Worm (Caenorhabditis elegans) whole organism, mixed stage, embryonic: ENCODE data around the gene T07E3.3.
A peak's percentile ranks its signal among the peaks of the same experiment; 100 is the strongest.

Experiments
- M03D4.4 ChIP-seq: sonication (generic microtip); optimal IDR thresholded peaks from 2 replicates; lab custom pipeline; 2017; ENCODE audit warnings: mild to moderate bottlenecking, missing genetic modification characterization, missing compliant biosample characterization
- bed-3 ChIP-seq: fragments of 200-800 bp; sonication (Bioruptor generic); optimal IDR thresholded peaks from 3 replicates; lab custom pipeline; 2018; ENCODE audit warnings: mild to moderate bottlenecking, missing genetic modification characterization, moderate library complexity, missing compliant biosample characterization
- blmp-1 ChIP-seq: fragments of 150-350 bp; optimal IDR thresholded peaks from 2 replicates; lab custom pipeline; 2014; ENCODE audit warnings: missing biosample characterization, missing genetic modification characterization
- ceh-39 ChIP-seq: fragments of 150-350 bp; optimal IDR thresholded peaks from 2 replicates; lab custom pipeline; 2014; ENCODE audit warnings: missing biosample characterization, missing genetic modification characterization
- ceh-43 ChIP-seq: fragments of 200-800 bp; sonication (Bioruptor generic); optimal IDR thresholded peaks from 2 replicates; lab custom pipeline; 2018; ENCODE audit warnings: mild to moderate bottlenecking, missing genetic modification characterization, moderate library complexity, missing compliant biosample characterization
- ceh-83 ChIP-seq: fragments of 200-800 bp; sonication (Bioruptor generic); optimal IDR thresholded peaks from 2 replicates; lab custom pipeline; 2018; ENCODE audit warnings: mild to moderate bottlenecking, missing genetic modification characterization, missing compliant biosample characterization
- ces-1 ChIP-seq: fragments of 150-350 bp; optimal IDR thresholded peaks from 2 replicates; lab custom pipeline; 2014; ENCODE audit warnings: missing biosample characterization, missing genetic modification reagents, missing genetic modification characterization
- cnd-1 ChIP-seq: fragments of 200-800 bp; sonication (Bioruptor generic); optimal IDR thresholded peaks from 2 replicates; lab custom pipeline; 2018; ENCODE audit warnings: mild to moderate bottlenecking, missing genetic modification characterization, missing compliant biosample characterization
- drap-1 ChIP-seq: fragments of 200-800 bp; sonication (Bioruptor generic); optimal IDR thresholded peaks from 3 replicates; lab custom pipeline; 2018; ENCODE audit warnings: mild to moderate bottlenecking, missing genetic modification characterization, missing compliant biosample characterization
- elt-1 ChIP-seq: sonication (generic microtip); optimal IDR thresholded peaks from 2 replicates; lab custom pipeline; 2017; ENCODE audit warnings: missing genetic modification characterization, mild to moderate bottlenecking, missing compliant biosample characterization, antibody characterized with exemption, moderate library complexity, borderline replicate concordance; ENCODE audit not compliant: insufficient read depth
- elt-3 ChIP-seq: fragments of 150-350 bp; optimal IDR thresholded peaks from 2 replicates; lab custom pipeline; 2014; ENCODE audit warnings: missing biosample characterization, missing genetic modification characterization
- flh-1 ChIP-seq: fragments of 200-800 bp; sonication (Bioruptor generic); optimal IDR thresholded peaks from 2 replicates; lab custom pipeline; 2018; ENCODE audit warnings: mild to moderate bottlenecking, missing genetic modification characterization, moderate library complexity, missing compliant biosample characterization
- ham-2 ChIP-seq: fragments of 200-800 bp; sonication (Bioruptor generic); optimal IDR thresholded peaks from 2 replicates; lab custom pipeline; 2018; ENCODE audit warnings: mild to moderate bottlenecking, missing genetic modification characterization, missing compliant biosample characterization
- hlh-1 ChIP-seq: fragments of 150-350 bp; optimal IDR thresholded peaks from 2 replicates; lab custom pipeline; 2014; ENCODE audit warnings: missing biosample characterization, missing genetic modification reagents, missing genetic modification characterization
- lin-13 ChIP-seq: fragments of 150-350 bp; optimal IDR thresholded peaks from 2 replicates; lab custom pipeline; 2014; ENCODE audit warnings: missing biosample characterization, missing genetic modification characterization
- lin-32 ChIP-seq: fragments of 200-800 bp; sonication (Bioruptor generic); optimal IDR thresholded peaks from 2 replicates; lab custom pipeline; 2018; ENCODE audit warnings: mild to moderate bottlenecking, missing genetic modification characterization, missing compliant biosample characterization
- lsy-2 ChIP-seq: fragments of 150-350 bp; optimal IDR thresholded peaks from 2 replicates; lab custom pipeline; 2014; ENCODE audit warnings: missing biosample characterization, missing genetic modification characterization
- mab-5 ChIP-seq: fragments of 150-350 bp; optimal IDR thresholded peaks from 2 replicates; lab custom pipeline; 2014; ENCODE audit warnings: missing biosample characterization, missing genetic modification characterization
- mep-1 ChIP-seq: fragments of 150-350 bp; optimal IDR thresholded peaks from 2 replicates; lab custom pipeline; 2017; ENCODE audit warnings: missing biosample characterization, missing genetic modification reagents, missing genetic modification characterization, inconsistent platforms
- mls-2 ChIP-seq: sonication (generic microtip); optimal IDR thresholded peaks from 2 replicates; lab custom pipeline; 2016; ENCODE audit warnings: mild to moderate bottlenecking, missing genetic modification characterization, moderate library complexity, missing compliant biosample characterization
- nhr-12 ChIP-seq: fragments of 150-350 bp; optimal IDR thresholded peaks from 2 replicates; lab custom pipeline; 2014; ENCODE audit warnings: missing biosample characterization, missing genetic modification characterization
- nhr-2 ChIP-seq: fragments of 150-350 bp; optimal IDR thresholded peaks from 2 replicates; lab custom pipeline; 2014; ENCODE audit warnings: missing biosample characterization, missing genetic modification characterization
- nhr-237 ChIP-seq: fragments of 150-350 bp; optimal IDR thresholded peaks from 2 replicates; lab custom pipeline; 2014; ENCODE audit warnings: missing biosample characterization, missing genetic modification characterization
- nhr-28 ChIP-seq: fragments of 150-350 bp; optimal IDR thresholded peaks from 2 replicates; lab custom pipeline; 2014; ENCODE audit warnings: missing biosample characterization, missing genetic modification characterization
- nhr-76 ChIP-seq: sonication (generic microtip); optimal IDR thresholded peaks from 2 replicates; lab custom pipeline; 2017; ENCODE audit warnings: missing biosample characterization, missing genetic modification characterization
- pha-4 ChIP-seq: fragments of 150-350 bp; optimal IDR thresholded peaks from 2 replicates; lab custom pipeline; 2018; ENCODE audit warnings: missing biosample characterization, missing genetic modification reagents, missing genetic modification characterization
- sem-2 ChIP-seq: fragments of 200-800 bp; sonication (Bioruptor generic); optimal IDR thresholded peaks from 2 replicates; lab custom pipeline; 2018; ENCODE audit warnings: mild to moderate bottlenecking, missing genetic modification characterization, missing compliant biosample characterization
- snpc-4 ChIP-seq: fragments of 150-350 bp; optimal IDR thresholded peaks from 2 replicates; lab custom pipeline; 2014; ENCODE audit warnings: missing biosample characterization, missing genetic modification characterization
- sptf-1 ChIP-seq: sonication (generic microtip); optimal IDR thresholded peaks from 2 replicates; lab custom pipeline; 2017; ENCODE audit warnings: mild to moderate bottlenecking, missing genetic modification characterization, moderate library complexity, missing compliant biosample characterization
- tbx-8 ChIP-seq: fragments of 200-800 bp; sonication (Bioruptor generic); optimal IDR thresholded peaks from 2 replicates; lab custom pipeline; 2018; ENCODE audit warnings: mild to moderate bottlenecking, missing genetic modification characterization, moderate library complexity, missing compliant biosample characterization
- unc-120 ChIP-seq: sonication (generic microtip); optimal IDR thresholded peaks from 2 replicates; lab custom pipeline; 2017; ENCODE audit warnings: missing genetic modification characterization, missing compliant biosample characterization; ENCODE audit not compliant: poor library complexity, severe bottlenecking
- unc-39 ChIP-seq: fragments of 150-350 bp; optimal IDR thresholded peaks from 2 replicates; lab custom pipeline; 2014; ENCODE audit warnings: missing biosample characterization, missing genetic modification characterization
- unc-62 ChIP-seq: fragments of 150-350 bp; optimal IDR thresholded peaks from 2 replicates; lab custom pipeline; 2014; ENCODE audit warnings: missing biosample characterization, missing genetic modification reagents, missing genetic modification characterization
- zip-8 ChIP-seq: fragments of 150-350 bp; optimal IDR thresholded peaks from 2 replicates; lab custom pipeline; 2014; ENCODE audit warnings: missing biosample characterization, missing genetic modification characterization
- ztf-11 ChIP-seq: fragments of 150-350 bp; optimal IDR thresholded peaks from 2 replicates; lab custom pipeline; 2014; ENCODE audit warnings: missing biosample characterization, missing genetic modification characterization

Gene T07E3.3

DNA sequence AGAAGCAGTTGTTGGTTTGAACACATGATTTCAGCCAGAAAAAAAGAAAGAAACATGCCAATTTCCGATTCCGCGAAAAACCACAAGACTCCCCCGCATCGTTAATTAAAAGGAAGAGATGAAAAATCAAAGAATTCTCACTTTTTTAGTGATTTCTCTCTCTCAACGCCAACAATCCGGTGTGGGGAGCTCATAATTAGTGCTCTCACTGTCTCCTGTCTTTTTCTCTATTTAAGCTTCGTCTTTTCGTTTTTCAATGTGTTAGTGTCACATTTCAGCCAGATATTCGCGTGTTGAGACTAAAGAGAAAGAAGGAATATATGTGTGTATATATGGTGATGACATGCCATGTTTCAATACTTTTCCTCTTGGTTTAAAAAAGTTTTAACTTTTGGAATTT is 30.0 kb upstream of the T07E3.3 start:
- TF ChIP-seq mls-2 (tag; lab: Kevin White, UChicago) (no peak), M03D4.4 (no peak), snpc-4 (tag; lab: Kevin White, UChicago) (no peak)

ce11 chrIII:6880797-6881196 is 22.9 kb upstream of the T07E3.3 start, which contains the start of gene K04C2.7:
TSS of gene K04C2.7 (plus strand) at chrIII:6881097.
- TF ChIP-seq blmp-1 (tag; lab: Kevin White, UChicago) (no peak), ceh-43 (no peak)

DNA sequence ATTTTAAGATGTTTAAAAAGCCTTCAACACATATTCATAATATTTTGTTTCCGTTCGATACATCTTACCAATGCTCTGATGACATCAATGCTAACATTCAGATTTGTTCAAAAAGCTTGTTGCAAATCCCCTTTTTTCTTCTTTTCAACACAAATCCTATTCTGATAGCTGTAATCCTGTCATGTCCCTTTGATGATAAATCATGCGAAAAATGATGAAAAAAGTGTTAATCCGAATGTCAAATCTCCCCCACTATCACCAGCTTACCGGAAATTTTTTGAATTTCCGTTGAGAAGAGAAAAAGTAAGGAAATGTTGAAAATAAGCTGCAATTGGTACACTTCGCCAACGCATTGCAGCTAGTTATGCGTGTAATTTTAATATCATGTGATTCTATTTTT is 21.9 kb upstream of the T07E3.3 start:
- TF ChIP-seq nhr-76 (tag; lab: Kevin White, UChicago) (no peak), lin-13 (no peak), zip-8 (tag; lab: Kevin White, UChicago) (no peak), unc-39 (no peak), snpc-4 (tag; lab: Kevin White, UChicago) (no peak), ceh-83 (GFP tag; lab: Kevin White, UChicago) (no peak), mls-2 (tag; lab: Kevin White, UChicago) (no peak), ham-2 (no peak), unc-120 (tag; lab: Kevin White, UChicago) (no peak), unc-62 (no peak), ztf-11 (tag; lab: Kevin White, UChicago) (no peak), elt-3 (tag; lab: Kevin White, UChicago) (no peak)
- TF ChIP-seq, all 35 proteins: peak for 0

DNA sequence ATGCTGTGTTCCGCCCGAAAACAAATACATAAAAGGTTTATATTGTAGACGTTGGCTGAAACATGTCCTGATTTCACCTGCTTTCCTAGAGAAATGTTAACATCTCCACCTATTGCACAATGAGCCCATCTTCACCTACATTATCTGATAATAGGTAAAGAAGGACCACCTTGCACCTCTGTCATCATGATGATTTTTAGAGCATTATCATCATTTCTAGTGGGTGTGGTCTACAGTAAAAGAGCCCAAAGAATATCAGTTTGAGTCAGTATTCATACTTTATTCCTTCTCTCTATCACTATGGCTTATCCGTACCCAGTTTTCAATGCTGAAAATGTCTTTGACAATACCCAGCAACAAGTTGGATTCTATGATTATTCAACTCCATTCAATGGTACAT is 19.5 kb upstream of the T07E3.3 start, which contains the start of gene med-2:
med-2 (plus strand) TSS at position 301 of the 400 bp plus-strand sequence.
- TF ChIP-seq mep-1 (tag; lab: Kevin White, UChicago) (no peak), ceh-83 (GFP tag; lab: Kevin White, UChicago) (no peak)

DNA sequence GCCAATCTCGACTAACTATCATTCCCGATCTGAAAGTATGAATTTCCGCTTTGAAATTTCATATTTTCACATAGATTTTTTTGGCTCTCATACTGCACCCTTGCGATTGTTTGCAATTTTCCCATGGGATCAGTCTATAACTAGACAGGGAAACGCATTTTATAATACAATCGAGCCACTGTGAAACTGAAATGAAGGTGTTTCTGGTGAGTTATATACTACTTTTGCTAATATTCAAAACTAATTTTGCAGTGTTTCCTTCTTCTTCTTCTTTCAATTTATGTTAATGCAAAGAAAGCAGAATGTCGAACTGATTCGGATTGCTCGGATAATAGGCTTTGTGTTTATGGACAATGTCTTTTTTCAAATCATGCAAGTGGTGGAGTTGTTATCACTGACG is 17.8 kb upstream of the T07E3.3 start:
- no peak for TF ChIP-seq drap-1 (GFP tag; lab: Kevin White, UChicago)
- TF ChIP-seq unc-120 (tag; lab: Kevin White, UChicago), result no peak
- no peak for TF ChIP-seq flh-1
- TF ChIP-seq sem-2 (GFP tag; lab: Kevin White, UChicago), result no peak

DNA sequence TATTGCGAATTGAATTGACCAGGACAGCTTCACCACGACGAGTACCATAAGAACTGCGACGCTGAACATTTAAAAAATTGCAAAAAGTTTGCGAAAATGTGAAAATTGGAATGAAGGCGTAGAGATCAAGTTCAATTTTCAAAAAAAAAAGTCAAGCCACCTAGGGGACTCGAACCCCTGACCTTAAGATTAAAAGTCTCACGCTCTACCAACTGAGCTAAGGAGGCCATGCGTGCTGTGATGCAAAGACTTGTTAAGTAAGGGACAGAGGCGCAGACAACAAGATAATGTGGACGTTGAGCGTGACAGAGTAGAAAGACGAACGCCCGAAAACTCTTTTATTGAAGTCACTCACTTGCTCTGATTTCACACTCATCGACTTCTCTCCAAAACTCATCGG is 16.1 kb upstream of the T07E3.3 start:
- peak; percentile 87 for TF ChIP-seq sptf-1 (tag; lab: Kevin White, UChicago)
- TF ChIP-seq ces-1, result peak; percentile 56
- TF ChIP-seq lin-32 (GFP tag; lab: Kevin White, UChicago), result peak; percentile 60
- TF ChIP-seq nhr-2 (tag; lab: Kevin White, UChicago), result no peak
- TF ChIP-seq unc-39, result peak; percentile 13
- no peak for TF ChIP-seq blmp-1 (tag; lab: Kevin White, UChicago)
- TF ChIP-seq ceh-43, result peak; percentile 64
- peak; percentile 85 for TF ChIP-seq mls-2 (tag; lab: Kevin White, UChicago)
- no peak for TF ChIP-seq elt-1 (tag; lab: Kevin White, UChicago)
- peak; percentile 63 for TF ChIP-seq bed-3
- peak; percentile 68 for TF ChIP-seq sem-2 (GFP tag; lab: Kevin White, UChicago)
- TF ChIP-seq nhr-76 (tag; lab: Kevin White, UChicago), result no peak
- no peak for TF ChIP-seq unc-62
- TF ChIP-seq nhr-237 (tag; lab: Kevin White, UChicago), result no peak
- TF ChIP-seq mep-1 (tag; lab: Kevin White, UChicago), result peak; percentile 55
- TF ChIP-seq lin-13, result peak; percentile 16
- no peak for TF ChIP-seq pha-4 (tag; lab: Kevin White, UChicago)
- peak; percentile 81 for TF ChIP-seq M03D4.4
- TF ChIP-seq unc-120 (tag; lab: Kevin White, UChicago), result peak; percentile 80
- TF ChIP-seq elt-3 (tag; lab: Kevin White, UChicago), result no peak
- TF ChIP-seq drap-1 (GFP tag; lab: Kevin White, UChicago), result peak; percentile 61
- no peak for TF ChIP-seq mab-5 (tag; lab: Kevin White, UChicago)
- TF ChIP-seq ham-2, result peak; percentile 41
- TF ChIP-seq ceh-39 (tag; lab: Kevin White, UChicago), result no peak
- peak; percentile 70 for TF ChIP-seq cnd-1
- no peak for TF ChIP-seq snpc-4 (tag; lab: Kevin White, UChicago)
- TF ChIP-seq flh-1, result peak; percentile 46
- TF ChIP-seq tbx-8 (GFP tag; lab: Kevin White, UChicago), result peak; percentile 46
- TF ChIP-seq nhr-28, result peak; percentile 38
- peak; percentile 81 for TF ChIP-seq ceh-83 (GFP tag; lab: Kevin White, UChicago)
- no peak for TF ChIP-seq nhr-12
- TF ChIP-seq hlh-1 (tag; lab: Kevin White, UChicago), result peak; percentile 42
- TF ChIP-seq ztf-11 (tag; lab: Kevin White, UChicago), result peak; percentile 32
- TF ChIP-seq zip-8 (tag; lab: Kevin White, UChicago), result no peak
- TF ChIP-seq lsy-2 (tag; lab: Kevin White, UChicago), result peak; percentile 45
- TF ChIP-seq, all 35 proteins: peak for 22
